Worm (Caenorhabditis elegans) whole organism, dauer: ENCODE measurements around the gene irld-64.

Experiments used
- unc-62 ChIP-seq: sonication (generic microtip); optimal IDR thresholded peaks from 2 replicates; lab custom pipeline; 2017; ENCODE audit warnings: missing biosample characterization, missing genetic modification reagents, missing genetic modification characterization

The irld-64 gene

ce11 chrII:2930499-2930898 is at the start of gene irld-64, which contains the start of gene irld-63:
Gene irld-64 (minus strand): TSS chrII:2930599.
Gene irld-63 (plus strand): TSS chrII:2930728.
- no peak for TF ChIP-seq unc-62 (GFP tag; lab: Kevin White, UChicago)

- no peak for TF ChIP-seq unc-62 (GFP tag; lab: Kevin White, UChicago)
Measured at ce11 chrII:2979061-2979460, 48.7 kb upstream of the irld-64 start.

ce11 chrII:2977652-2978051 is 47.3 kb upstream of the irld-64 start:
- no peak for TF ChIP-seq unc-62 (GFP tag; lab: Kevin White, UChicago)

ce11 chrII:2976597-2976996 is 46.2 kb upstream of the irld-64 start, which contains the start of gene nhr-88:
Gene nhr-88 (plus strand): TSS chrII:2976639.
- TF ChIP-seq unc-62 (GFP tag; lab: Kevin White, UChicago): no peak

ce11 chrII:2975561-2976230 is 45.3 kb upstream of the irld-64 start:
- TF ChIP-seq unc-62 (GFP tag; lab: Kevin White, UChicago): no peak

- TF ChIP-seq unc-62 (GFP tag; lab: Kevin White, UChicago): no peak
Measured at ce11 chrII:2973940-2974402, 43.6 kb upstream of the irld-64 start.

- no peak for TF ChIP-seq unc-62 (GFP tag; lab: Kevin White, UChicago)
Measured at ce11 chrII:2967064-2967463, 36.7 kb upstream of the irld-64 start.

- no peak for TF ChIP-seq unc-62 (GFP tag; lab: Kevin White, UChicago)
Measured at ce11 chrII:2966350-2966749, 36.0 kb upstream of the irld-64 start.

- no peak for TF ChIP-seq unc-62 (GFP tag; lab: Kevin White, UChicago)
Measured at ce11 chrII:2965215-2965998, 35.0 kb upstream of the irld-64 start.

ce11 chrII:2963619-2964018 is 33.2 kb upstream of the irld-64 start:
- no peak for TF ChIP-seq unc-62 (GFP tag; lab: Kevin White, UChicago)

ce11 chrII:2962531-2963164 is 32.2 kb upstream of the irld-64 start:
- no peak for TF ChIP-seq unc-62 (GFP tag; lab: Kevin White, UChicago)

- TF ChIP-seq unc-62 (GFP tag; lab: Kevin White, UChicago): no peak
Measured at ce11 chrII:2958308-2958707, 27.9 kb upstream of the irld-64 start, which contains the start of gene srw-60. Gene srw-60 (plus strand): TSS chrII:2958608.

- no peak for TF ChIP-seq unc-62 (GFP tag; lab: Kevin White, UChicago)
Measured at ce11 chrII:2955656-2956115, 25.3 kb upstream of the irld-64 start, which contains the start of gene irld-48. Gene irld-48 (plus strand): TSS chrII:2956065.

- no peak for TF ChIP-seq unc-62 (GFP tag; lab: Kevin White, UChicago)
Measured at ce11 chrII:2952629-2953028, 22.2 kb upstream of the irld-64 start, which contains the start of gene irld-51. Gene irld-51 (minus strand): TSS chrII:2952729.

ce11 chrII:2948614-2949013 is 18.2 kb upstream of the irld-64 start:
- no peak for TF ChIP-seq unc-62 (GFP tag; lab: Kevin White, UChicago)

- no peak for TF ChIP-seq unc-62 (GFP tag; lab: Kevin White, UChicago)
Measured at ce11 chrII:2946438-2946837, 16.0 kb upstream of the irld-64 start, which contains the start of gene srw-79. Gene srw-79 (plus strand): TSS chrII:2946738.
